Fruit fly (Drosophila melanogaster): ENCODE results near the gene CG17110.

CG17110 gene

dm6 chr3R:23067209-23067826 lies 24.2 kb upstream of the CG17110 start, which contains the start of gene CG17111 (continued):
- TF ChIP-seq CG1832 (GFP tag; optimal IDR thresholded peaks at IDR 0.05) (no peak), Neu2 (GFP tag; optimal IDR thresholded peaks at IDR 0.05; ENCODE audit: borderline replicate concordance) (no peak), nerfin-2 (GFP tag; IDR thresholded peaks at IDR 0.05; ENCODE audit: partially characterized antibody) (no peak), CG11247 (GFP tag; IDR thresholded peaks at IDR 0.05) (no peak), cg (GFP tag; optimal IDR thresholded peaks at IDR 0.05) (no peak), CG13123 (GFP tag; optimal IDR thresholded peaks at IDR 0.05) (no peak), dmrt99B (tag; optimal IDR thresholded peaks at IDR 0.05) (peak; percentile 65), HLH54F (GFP tag; optimal IDR thresholded peaks at IDR 0.05) (no peak), CG10654 (GFP tag; optimal IDR thresholded peaks at IDR 0.05) (peak; percentile 12), CG6854 (GFP tag; optimal IDR thresholded peaks at IDR 0.05) (no peak), sr (GFP tag; IDR thresholded peaks at IDR 0.05) (no peak), Dad (GFP tag; optimal IDR thresholded peaks at IDR 0.05) (no peak), CG2199 (GFP tag; IDR thresholded peaks at IDR 0.05) (no peak), kni (GFP tag; optimal IDR thresholded peaks at IDR 0.05) (no peak), tx (GFP tag; optimal IDR thresholded peaks at IDR 0.05) (no peak), CG10209 (GFP tag; optimal IDR thresholded peaks at IDR 0.05) (peak; percentile 36), ATbp (GFP tag; optimal IDR thresholded peaks at IDR 0.05) (peak; percentile 33), B-H2 (GFP tag; optimal IDR thresholded peaks at IDR 0.05) (no peak), crp (GFP tag; optimal IDR thresholded peaks at IDR 0.05) (no peak), jigr1 (GFP tag; IDR thresholded peaks at IDR 0.05) (no peak), sens-2 (GFP tag; IDR thresholded peaks at IDR 0.05) (no peak), fd96Cb (tag; optimal IDR thresholded peaks at IDR 0.05) (peak; percentile 37), twi (tag; optimal IDR thresholded peaks at IDR 0.05) (no peak), hbn (GFP tag; IDR thresholded peaks at IDR 0.05; ENCODE audit: partially characterized antibody) (no peak), ken (GFP tag; IDR thresholded peaks at IDR 0.05) (no peak), pnt (GFP tag; optimal IDR thresholded peaks at IDR 0.05) (no peak), Hey (tag; optimal IDR thresholded peaks at IDR 0.05) (no peak), rib (GFP tag; IDR thresholded peaks at IDR 0.05) (no peak), Stat92E (GFP tag; optimal IDR thresholded peaks at IDR 0.05) (no peak), Fer1 (GFP tag; optimal IDR thresholded peaks at IDR 0.05) (no peak), CG7556 (GFP tag; optimal IDR thresholded peaks at IDR 0.05) (peak; percentile 66), Kr (GFP tag; optimal IDR thresholded peaks at IDR 0.05) (no peak), org-1 (GFP tag; optimal IDR thresholded peaks at IDR 0.05) (no peak), Sox100B (GFP tag; optimal IDR thresholded peaks at IDR 0.05) (no peak), CG1233 (GFP tag; optimal IDR thresholded peaks at IDR 0.05) (peak; percentile 4), Dek (tag; optimal IDR thresholded peaks at IDR 0.05) (peak; percentile 4), CG32767 (GFP tag; IDR thresholded peaks at IDR 0.05) (no peak), MBD-R2 (GFP tag; IDR thresholded peaks at IDR 0.05) (no peak), CG11695 (GFP tag; IDR thresholded peaks at IDR 0.05) (0 out of 3 replicates have a peak, but pooled peaks have one; percentile 12), slp2 (GFP tag; optimal IDR thresholded peaks at IDR 0.05) (no peak), Dref (GFP tag; IDR thresholded peaks at IDR 0.05) (no peak), H2.0 (GFP tag; IDR thresholded peaks at IDR 0.05) (no peak), Poxn (GFP tag; IDR thresholded peaks at IDR 0.05) (no peak), CG17385 (GFP tag; optimal IDR thresholded peaks at IDR 0.05) (peak; percentile 15), gem (tag; optimal IDR thresholded peaks at IDR 0.05) (peak; percentile 72), GATAe (GFP tag; conservative IDR thresholded peaks at IDR 0.05) (no peak), CG2678 (tag; optimal IDR thresholded peaks at IDR 0.05) (peak; percentile 70), ewg (GFP tag; optimal IDR thresholded peaks at IDR 0.05) (peak; percentile 9), CG10565 (GFP tag; optimal IDR thresholded peaks at IDR 0.05) (no peak), Atf6 (GFP tag; IDR thresholded peaks at IDR 0.05) (no peak)

Data from whole organism, embryonic.